Worm (Caenorhabditis elegans): Measurements from ENCODE around the gene K08F4.12.

DNA sequence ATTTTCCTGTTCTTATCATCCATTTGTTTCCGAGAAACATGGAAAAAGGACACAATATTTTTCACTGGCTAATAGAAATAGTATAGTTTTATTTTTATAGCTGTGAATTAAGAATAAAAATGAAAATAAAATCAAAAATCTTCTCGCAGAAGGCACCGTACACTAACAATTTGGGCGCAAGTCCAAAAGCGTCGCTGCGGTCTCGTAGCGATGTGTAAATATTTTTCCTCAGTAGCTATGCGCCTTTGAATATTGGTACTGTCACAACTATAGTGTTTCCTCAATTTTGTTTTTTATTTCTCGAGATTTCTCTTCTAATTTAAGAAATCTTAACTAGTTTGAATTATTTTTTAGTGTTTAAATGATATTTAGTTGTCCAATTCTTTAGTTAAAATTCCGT lies 19.1 kb downstream of the K08F4.12 start:
- TF ChIP-seq bed-3 (GFP tag; optimal IDR thresholded peaks at IDR 0.05): no peak
- no peak for TF ChIP-seq nhr-28 (tag; optimal IDR thresholded peaks at IDR 0.05)
- no peak for TF ChIP-seq pha-4 (tag; optimal IDR thresholded peaks at IDR 0.05)
- no peak for TF ChIP-seq lin-13 (tag; optimal IDR thresholded peaks at IDR 0.05)
- no peak for TF ChIP-seq ceh-43 (GFP tag; optimal IDR thresholded peaks at IDR 0.05)
- no peak for TF ChIP-seq lsy-2 (tag; optimal IDR thresholded peaks at IDR 0.05)
- no peak for TF ChIP-seq unc-62 (GFP tag; optimal IDR thresholded peaks at IDR 0.05)
- no peak for TF ChIP-seq elt-3 (tag; optimal IDR thresholded peaks at IDR 0.05)
- TF ChIP-seq nhr-237 (tag; optimal IDR thresholded peaks at IDR 0.05): no peak
- no peak for TF ChIP-seq nhr-76 (tag; optimal IDR thresholded peaks at IDR 0.05)
- no peak for TF ChIP-seq unc-39 (tag; optimal IDR thresholded peaks at IDR 0.05)
- TF ChIP-seq sptf-1 (tag; optimal IDR thresholded peaks at IDR 0.05): no peak
- no peak for TF ChIP-seq elt-1 (tag; optimal IDR thresholded peaks at IDR 0.05; ENCODE audit: borderline replicate concordance, insufficient read depth)
- TF ChIP-seq ztf-11 (tag; optimal IDR thresholded peaks at IDR 0.05): no peak
